Worm (Caenorhabditis elegans) whole organism, late embryonic: ENCODE results near the gene C06C3.4.

ENCODE experiments used
- K09A11.1 ChIP-seq: sonication (generic microtip); optimal IDR thresholded peaks from 2 replicates; lab custom pipeline; 2017; ENCODE audit warnings: antibody characterized with exemption, mild to moderate bottlenecking, missing genetic modification characterization, missing compliant biosample characterization; ENCODE audit not compliant: insufficient read depth
- ahr-1 ChIP-seq: sonication (generic microtip); optimal IDR thresholded peaks from 2 replicates; lab custom pipeline; 2016; ENCODE audit warnings: missing genetic modification characterization, missing compliant biosample characterization
- ama-1 ChIP-seq: fragments of 150-350 bp; optimal IDR thresholded peaks from 2 replicates; lab custom pipeline; 2014
- ceh-14 ChIP-seq: sonication (generic microtip); optimal IDR thresholded peaks from 2 replicates; lab custom pipeline; 2016; ENCODE audit warnings: missing genotype, missing genetic modification characterization, missing compliant biosample characterization
- ceh-19 ChIP-seq: fragments of 200-800 bp; sonication (Bioruptor generic); optimal IDR thresholded peaks from 2 replicates; lab custom pipeline; 2018; ENCODE audit warnings: mild to moderate bottlenecking, missing genetic modification characterization, missing compliant biosample characterization
- ceh-2 ChIP-seq: sonication (generic microtip); optimal IDR thresholded peaks from 2 replicates; lab custom pipeline; 2016; ENCODE audit warnings: missing genotype, missing genetic modification characterization, missing compliant biosample characterization
- ceh-24 ChIP-seq: sonication (generic microtip); optimal IDR thresholded peaks from 2 replicates; lab custom pipeline; 2016; ENCODE audit warnings: mild to moderate bottlenecking, missing genetic modification characterization, missing compliant biosample characterization
- ceh-31 ChIP-seq: sonication (generic microtip); optimal IDR thresholded peaks from 2 replicates; lab custom pipeline; 2016; ENCODE audit warnings: missing genetic modification characterization, missing compliant biosample characterization
- ceh-48 ChIP-seq: sonication (generic microtip); optimal IDR thresholded peaks from 2 replicates; lab custom pipeline; 2016; ENCODE audit warnings: missing genetic modification characterization, inconsistent platforms, missing compliant biosample characterization
- ceh-6 ChIP-seq: fragments of 200-800 bp; sonication (Bioruptor generic); optimal IDR thresholded peaks from 2 replicates; lab custom pipeline; 2018; ENCODE audit warnings: mild to moderate bottlenecking, missing genetic modification characterization, missing compliant biosample characterization
- ceh-9 ChIP-seq: sonication (generic microtip); optimal IDR thresholded peaks from 2 replicates; lab custom pipeline; 2016; ENCODE audit warnings: mild to moderate bottlenecking, missing genetic modification characterization, inconsistent platforms, missing compliant biosample characterization
- che-1 ChIP-seq: sonication (generic microtip); optimal IDR thresholded peaks from 2 replicates; lab custom pipeline; 2016; ENCODE audit warnings: mild to moderate bottlenecking, missing genetic modification characterization, missing compliant biosample characterization
- dmd-4 ChIP-seq: sonication (generic microtip); optimal IDR thresholded peaks from 2 replicates; lab custom pipeline; 2016; ENCODE audit warnings: borderline replicate concordance, missing genetic modification characterization, missing compliant biosample characterization
- elt-4 ChIP-seq: sonication (generic microtip); optimal IDR thresholded peaks from 2 replicates; lab custom pipeline; 2016; ENCODE audit warnings: missing genetic modification characterization, missing compliant biosample characterization
- eyg-1 ChIP-seq: sonication (generic microtip); optimal IDR thresholded peaks from 2 replicates; lab custom pipeline; 2016; ENCODE audit warnings: missing genotype, missing genetic modification characterization, missing compliant biosample characterization
- fax-1 ChIP-seq: sonication (generic microtip); optimal IDR thresholded peaks from 2 replicates; lab custom pipeline; 2016; ENCODE audit warnings: missing genotype, missing genetic modification characterization, missing compliant biosample characterization
- fkh-10 ChIP-seq: fragments of 150-350 bp; optimal IDR thresholded peaks from 2 replicates; lab custom pipeline; 2014; ENCODE audit warnings: missing biosample characterization, missing genetic modification reagents, missing genetic modification characterization
- gmeb-2 ChIP-seq: sonication (generic microtip); optimal IDR thresholded peaks from 2 replicates; lab custom pipeline; 2016; ENCODE audit warnings: missing genetic modification characterization, inconsistent platforms, missing compliant biosample characterization
- hlh-13 ChIP-seq: fragments of 200-800 bp; sonication (Bioruptor generic); optimal IDR thresholded peaks from 2 replicates; lab custom pipeline; 2018; ENCODE audit warnings: mild to moderate bottlenecking, missing genetic modification characterization, missing compliant biosample characterization
- hlh-30 ChIP-seq: sonication (generic microtip); optimal IDR thresholded peaks from 2 replicates; lab custom pipeline; 2017; ENCODE audit warnings: antibody characterized with exemption, missing genetic modification characterization, missing compliant biosample characterization; ENCODE audit not compliant: insufficient read depth
- hlh-6 ChIP-seq: sonication (generic microtip); optimal IDR thresholded peaks from 2 replicates; lab custom pipeline; 2016; ENCODE audit warnings: missing genotype, missing genetic modification characterization, missing compliant biosample characterization
- hlh-8 ChIP-seq: sonication (generic microtip); optimal IDR thresholded peaks from 2 replicates; lab custom pipeline; 2016; ENCODE audit warnings: missing genotype, missing genetic modification characterization, missing compliant biosample characterization
- lim-6 ChIP-seq: sonication (generic microtip); optimal IDR thresholded peaks from 2 replicates; lab custom pipeline; 2016; ENCODE audit warnings: missing genetic modification characterization, missing compliant biosample characterization
- lin-11 ChIP-seq: fragments of 200-800 bp; sonication (Bioruptor generic); optimal IDR thresholded peaks from 2 replicates; lab custom pipeline; 2018; ENCODE audit warnings: mild to moderate bottlenecking, missing genetic modification characterization, missing compliant biosample characterization
- nfya-1 ChIP-seq: sonication (generic microtip); optimal IDR thresholded peaks from 2 replicates; lab custom pipeline; 2017; ENCODE audit warnings: missing genetic modification characterization, mild to moderate bottlenecking, missing compliant biosample characterization, antibody characterized with exemption, moderate library complexity
- nhr-11 ChIP-seq: fragments of 150-350 bp; optimal IDR thresholded peaks from 2 replicates; lab custom pipeline; 2014; ENCODE audit warnings: missing biosample characterization, missing genetic modification characterization
- npax-4 ChIP-seq: sonication (generic microtip); optimal IDR thresholded peaks from 2 replicates; lab custom pipeline; 2016; ENCODE audit warnings: missing genetic modification characterization, missing compliant biosample characterization
- pag-3 ChIP-seq: sonication (generic microtip); optimal IDR thresholded peaks from 2 replicates; lab custom pipeline; 2016; ENCODE audit warnings: missing compliant biosample characterization, missing genetic modification characterization, borderline replicate concordance
- pax-1 ChIP-seq: fragments of 150-350 bp; optimal IDR thresholded peaks from 2 replicates; lab custom pipeline; 2014; ENCODE audit warnings: missing biosample characterization, missing genetic modification characterization
- pha-2 ChIP-seq: sonication (generic microtip); optimal IDR thresholded peaks from 2 replicates; lab custom pipeline; 2017; ENCODE audit warnings: mild to moderate bottlenecking, missing genetic modification characterization, missing compliant biosample characterization
- rnt-1 ChIP-seq: sonication (generic microtip); optimal IDR thresholded peaks from 2 replicates; lab custom pipeline; 2016; ENCODE audit warnings: missing genetic modification characterization, missing compliant biosample characterization
- sdc-2 ChIP-seq: sonication (generic microtip); optimal IDR thresholded peaks from 2 replicates; lab custom pipeline; 2016; ENCODE audit warnings: missing genotype, missing genetic modification characterization, missing compliant biosample characterization
- sox-2 ChIP-seq: fragments of 200-800 bp; sonication (Bioruptor generic); IDR thresholded peaks from 2 replicates; pipeline ENCODE4 v1.3.6; 2022; ENCODE audit warnings: missing genetic modification reagents, missing genetic modification characterization, missing compliant biosample characterization
- sox-4 ChIP-seq: sonication (generic microtip); optimal IDR thresholded peaks from 2 replicates; lab custom pipeline; 2017; ENCODE audit warnings: mild to moderate bottlenecking, missing genetic modification characterization, inconsistent platforms, missing compliant biosample characterization
- tbx-7 ChIP-seq: sonication (generic microtip); optimal IDR thresholded peaks from 2 replicates; lab custom pipeline; 2016; ENCODE audit warnings: missing genotype, missing genetic modification characterization, missing compliant biosample characterization
- unc-3 ChIP-seq, 2 experiments: fragments of 200-800 bp in 1 of 2; sonication (Bioruptor generic) in 1 of 2; sonication (generic microtip) in 1 of 2; conservative IDR thresholded peaks in 1 of 2; optimal IDR thresholded peaks in 1 of 2; 2 replicates each; pipeline versions ENCODE4 v1.3.6 to Lab custom; 2016 to 2022; ENCODE audit warnings: missing compliant biosample characterization in 2 of 2, missing genetic modification characterization in 2 of 2, missing genetic modification reagents in 1 of 2

C06C3.4 gene

DNA sequence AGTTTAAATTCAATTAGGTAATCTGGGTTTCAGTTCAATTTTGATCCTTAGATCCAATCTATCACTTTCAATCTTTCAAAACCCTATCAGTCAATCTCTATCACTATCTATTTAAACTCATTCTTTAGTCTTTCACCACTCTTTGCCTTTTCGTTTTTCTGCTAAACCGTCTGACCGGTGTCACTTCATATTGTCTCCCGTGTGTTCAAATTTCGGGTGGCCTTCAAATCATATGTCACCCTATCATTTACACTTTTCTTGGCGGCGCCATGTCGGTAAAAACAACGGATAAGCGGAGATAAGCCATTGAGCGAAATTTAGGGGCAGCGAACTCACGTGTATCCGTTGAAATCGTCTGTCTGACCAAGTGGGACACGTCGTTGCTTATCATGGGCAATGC, 29.1 kb upstream of the C06C3.4 start:
- TF ChIP-seq ceh-24 (tag; lab: Kevin White, UChicago) (no peak), elt-4 (tag; lab: Kevin White, UChicago) (no peak), nfya-1 (tag; lab: Kevin White, UChicago) (no peak), ceh-6 (GFP tag; lab: Kevin White, UChicago) (no peak), pag-3 (tag; lab: Kevin White, UChicago) (no peak), dmd-4 (tag; lab: Kevin White, UChicago) (no peak), ahr-1 (tag; lab: Kevin White, UChicago) (no peak), ceh-9 (tag; lab: Kevin White, UChicago) (no peak), sox-4 (tag; lab: Kevin White, UChicago) (no peak), lim-6 (no peak), unc-3 (GFP tag; conservative IDR thresholded peaks at IDR 0.05; lab: Robert Waterston, UW) (no peak), unc-3 (tag; optimal IDR thresholded peaks at IDR 0.05; lab: Kevin White, UChicago) (no peak), che-1 (tag; lab: Kevin White, UChicago) (no peak)

DNA sequence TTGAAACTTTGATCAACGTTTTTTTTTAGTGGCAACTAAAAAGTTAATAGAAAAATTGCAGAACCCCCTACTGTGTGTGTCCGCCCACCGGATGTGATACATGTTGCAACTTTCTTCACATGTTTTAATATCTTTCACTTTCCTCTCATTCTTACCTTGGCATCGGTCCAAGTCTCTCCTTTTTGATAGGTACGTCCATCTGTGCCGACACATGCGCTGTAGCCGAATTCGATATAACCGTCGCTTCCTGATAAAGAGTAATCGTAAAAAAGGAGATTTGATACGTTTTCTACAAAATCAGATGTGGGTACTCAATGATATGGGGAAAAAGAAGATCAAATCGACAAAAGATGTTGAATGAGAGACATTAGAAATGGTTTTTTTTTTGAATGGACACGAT, 28.0 kb upstream of the C06C3.4 start:
- TF ChIP-seq ceh-2 (tag; lab: Kevin White, UChicago), result no peak
- TF ChIP-seq gmeb-2 (tag; lab: Kevin White, UChicago), result no peak
- TF ChIP-seq nhr-11 (tag; lab: Kevin White, UChicago), result no peak
- no peak for TF ChIP-seq fax-1 (tag; lab: Kevin White, UChicago)
- TF ChIP-seq tbx-7 (tag; lab: Kevin White, UChicago), result no peak
- TF ChIP-seq sox-4 (tag; lab: Kevin White, UChicago), result no peak
- TF ChIP-seq hlh-30 (tag; lab: Kevin White, UChicago), result no peak
- TF ChIP-seq npax-4 (tag; lab: Kevin White, UChicago), result no peak
- TF ChIP-seq ceh-48 (tag; lab: Kevin White, UChicago), result no peak
- no peak for TF ChIP-seq hlh-6 (tag; lab: Kevin White, UChicago)
- TF ChIP-seq rnt-1 (tag; lab: Kevin White, UChicago), result no peak
- no peak for TF ChIP-seq nfya-1 (tag; lab: Kevin White, UChicago)
- no peak for TF ChIP-seq ahr-1 (tag; lab: Kevin White, UChicago)
- TF ChIP-seq ama-1 (lab: Kevin White, UChicago), result no peak
- TF ChIP-seq fkh-10 (GFP tag; lab: Kevin White, UChicago), result no peak
- no peak for TF ChIP-seq sdc-2 (tag; lab: Kevin White, UChicago)
- TF ChIP-seq ceh-19, result no peak
- TF ChIP-seq sox-2 (GFP tag; lab: Robert Waterston, UW), result no peak

DNA sequence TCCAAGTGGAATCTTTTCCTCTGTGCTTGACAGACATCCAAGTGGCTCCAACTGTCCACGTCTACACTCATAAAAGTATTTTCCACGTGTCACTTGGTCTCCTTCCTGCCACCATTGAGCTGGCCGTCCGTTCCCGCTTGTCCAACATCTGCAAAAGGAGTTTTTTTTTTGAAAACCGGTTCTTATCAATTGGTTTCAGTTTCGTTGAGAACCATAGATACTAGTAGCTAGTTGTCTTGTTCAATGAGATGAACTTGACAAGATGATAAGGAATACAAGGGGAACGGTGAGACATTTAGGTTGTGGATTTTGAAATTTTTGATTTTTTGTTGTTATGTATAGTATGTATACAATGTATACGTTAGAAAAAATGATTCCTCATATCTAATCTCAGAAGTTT, 27.3 kb upstream of the C06C3.4 start:
- TF ChIP-seq ceh-14, result no peak
- TF ChIP-seq ceh-31 (tag; lab: Kevin White, UChicago), result no peak
- TF ChIP-seq gmeb-2 (tag; lab: Kevin White, UChicago), result no peak
- no peak for TF ChIP-seq lin-11 (tag; lab: Kevin White, UChicago)
- TF ChIP-seq pha-2 (tag; lab: Kevin White, UChicago), result no peak
- no peak for TF ChIP-seq tbx-7 (tag; lab: Kevin White, UChicago)
- no peak for TF ChIP-seq nhr-11 (tag; lab: Kevin White, UChicago)
- no peak for TF ChIP-seq fax-1 (tag; lab: Kevin White, UChicago)
- TF ChIP-seq rnt-1 (tag; lab: Kevin White, UChicago), result no peak
- TF ChIP-seq sdc-2 (tag; lab: Kevin White, UChicago), result no peak
- TF ChIP-seq pax-1 (tag; lab: Kevin White, UChicago), result no peak
- TF ChIP-seq eyg-1, result no peak

DNA sequence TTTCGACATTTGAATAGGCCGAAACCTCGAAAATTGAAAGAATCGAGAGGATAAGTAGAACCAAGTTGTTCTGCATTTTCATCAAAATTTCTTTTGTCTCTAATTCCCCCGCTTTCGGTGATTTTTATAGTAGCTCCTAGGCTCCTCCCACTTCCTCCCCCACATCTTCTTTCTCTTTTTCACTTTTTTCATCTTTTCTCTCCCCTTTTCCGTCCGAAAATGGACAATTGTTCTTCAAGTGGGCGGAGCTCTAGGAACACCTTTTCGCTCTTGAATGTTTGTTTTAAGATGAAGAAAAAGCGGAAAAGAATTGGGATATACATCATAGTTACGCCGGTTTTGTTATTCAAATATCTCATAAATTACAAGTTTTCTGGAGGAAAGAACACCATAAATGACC, 26.6 kb upstream of the C06C3.4 start, which contains the start of gene F42A8.1:
F42A8.1 (minus strand) TSS at position 101 of the 400 bp plus-strand sequence.
- no peak for TF ChIP-seq K09A11.1 (tag; lab: Kevin White, UChicago)
- no peak for TF ChIP-seq nfya-1 (tag; lab: Kevin White, UChicago)
- TF ChIP-seq npax-4 (tag; lab: Kevin White, UChicago), result no peak
- TF ChIP-seq ceh-19, result no peak
- TF ChIP-seq hlh-30 (tag; lab: Kevin White, UChicago), result no peak
- no peak for TF ChIP-seq lim-6
- TF ChIP-seq pax-1 (tag; lab: Kevin White, UChicago), result no peak
- no peak for TF ChIP-seq elt-4 (tag; lab: Kevin White, UChicago)
- TF ChIP-seq hlh-8 (tag; lab: Kevin White, UChicago), result no peak
- no peak for TF ChIP-seq hlh-13 (GFP tag; lab: Kevin White, UChicago)
